Worm (Caenorhabditis elegans): Measurements from ENCODE around the gene Y105C5B.17.

DNA sequence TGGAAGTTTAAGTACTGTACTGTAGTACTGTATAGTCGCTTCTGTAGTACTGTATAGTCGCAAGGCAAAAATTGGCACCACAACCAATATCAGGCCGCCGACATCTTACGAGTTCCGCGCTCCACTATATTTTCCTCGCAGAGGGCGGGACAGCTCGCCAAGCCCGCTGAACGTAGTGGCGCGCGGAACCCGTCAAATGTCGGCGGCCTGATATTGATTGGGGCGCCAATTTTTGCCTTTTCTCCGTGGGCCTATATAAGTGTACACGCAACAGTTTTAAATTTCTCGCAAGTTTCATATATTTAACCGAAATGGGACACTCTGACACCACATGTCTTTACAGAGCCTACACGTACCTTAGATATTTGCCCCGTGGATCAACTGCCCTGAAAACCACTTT is 12.9 kb upstream of the Y105C5B.17 start:
- no peak for TF ChIP-seq pha-4 (GFP tag; IDR thresholded peaks at IDR 0.05)
- no peak for TF ChIP-seq pha-4 (tag; optimal IDR thresholded peaks at IDR 0.05)
- TF ChIP-seq nhr-237 (tag; optimal IDR thresholded peaks at IDR 0.05): no peak

All from whole organism, L4 larva.